Fruit fly (Drosophila melanogaster): ENCODE results near the gene Jasper.

Jasper gene

dm6 chr3R:30056592-30057135 lies 4.3 kb downstream of the Jasper start, which contains the start of the genes CG7950 and Rpp14a (continued):
- TF ChIP-seq dpn (GFP tag; optimal IDR thresholded peaks at IDR 0.05) (peak; percentile 78 to 79), CG6272 (GFP tag; IDR thresholded peaks at IDR 0.05) (peak; percentile 68; the same call in 1 of the 2 replicates), peb (GFP tag; IDR thresholded peaks at IDR 0.05) (no peak), CG17359 (tag; optimal IDR thresholded peaks at IDR 0.05) (peak; percentile 69), shn (GFP tag; optimal IDR thresholded peaks at IDR 0.05) (peak; percentile 88), lola (GFP tag; optimal IDR thresholded peaks at IDR 0.05) (peak in 1 of 3 experiments; percentile 67), CG6765 (GFP tag; optimal IDR thresholded peaks at IDR 0.05) (no peak), HLH3B (GFP tag; IDR thresholded peaks at IDR 0.05) (peak; percentile 77), gcm2 (GFP tag; optimal IDR thresholded peaks at IDR 0.05) (peak; percentile 19), CG11504 (tag; optimal IDR thresholded peaks at IDR 0.05) (peak; percentile 66), CG10543 (GFP tag; optimal IDR thresholded peaks at IDR 0.05) (peak; percentile 58), klu (GFP tag; IDR thresholded peaks at IDR 0.05) (no peak; the same call in 1 of the 2 replicates), CG43689 (GFP tag; IDR thresholded peaks at IDR 0.05) (peak; percentile 22; the same call in 1 of the 2 replicates), chinmo (GFP tag; IDR thresholded peaks at IDR 0.05; ENCODE audit: partially characterized antibody) (no peak), CG18764 (GFP tag; optimal IDR thresholded peaks at IDR 0.05) (peak; percentile 51), CG2199 (GFP tag; IDR thresholded peaks at IDR 0.05) (no peak), CG6854 (GFP tag; optimal IDR thresholded peaks at IDR 0.05) (no peak), H15 (GFP tag; IDR thresholded peaks at IDR 0.05) (peak; percentile 70; the same call in 1 of the 3 replicates), CG12299 (tag; optimal IDR thresholded peaks at IDR 0.05) (peak; percentile 79), Stat92E (GFP tag; optimal IDR thresholded peaks at IDR 0.05) (no peak), Bteb2 (GFP tag; optimal IDR thresholded peaks at IDR 0.05) (peak; percentile 82), eyg (GFP tag; optimal IDR thresholded peaks at IDR 0.05) (peak; percentile 57), Neu2 (GFP tag; optimal IDR thresholded peaks at IDR 0.05; ENCODE audit: borderline replicate concordance) (peak; percentile 57), Xrp1 (GFP tag; IDR thresholded peaks at IDR 0.05) (peak; percentile 86), CG13123 (GFP tag; optimal IDR thresholded peaks at IDR 0.05) (peak; percentile 31), CG1602 (GFP tag; optimal IDR thresholded peaks at IDR 0.05) (peak; percentile 84), Blimp-1 (GFP tag; optimal IDR thresholded peaks at IDR 0.05) (peak; percentile 65), oc (tag; optimal IDR thresholded peaks at IDR 0.05) (peak; percentile 74), sqz (GFP tag; optimal IDR thresholded peaks at IDR 0.05) (peak; percentile 16), HmgD (GFP tag; optimal IDR thresholded peaks at IDR 0.05) (peak; percentile 40), Hsf (GFP tag; optimal IDR thresholded peaks at IDR 0.05) (peak; percentile 83), CG17612 (GFP tag; IDR thresholded peaks at IDR 0.05) (peak; percentile 61), Doc2 (GFP tag; IDR thresholded peaks at IDR 0.05) (no peak), CG18262 (tag; optimal IDR thresholded peaks at IDR 0.05) (peak; percentile 63), ftz-f1 (GFP tag; optimal IDR thresholded peaks at IDR 0.05) (no peak), Six4 (GFP tag; optimal IDR thresholded peaks at IDR 0.05) (peak; percentile 57), Dad (GFP tag; optimal IDR thresholded peaks at IDR 0.05) (peak; percentile 62), tup (GFP tag; optimal IDR thresholded peaks at IDR 0.05) (peak; percentile 72), CG3163 (GFP tag; optimal IDR thresholded peaks at IDR 0.05) (peak; percentile 59), Dip2 (GFP tag; IDR thresholded peaks at IDR 0.05) (no peak), Dref (GFP tag; IDR thresholded peaks at IDR 0.05) (no peak), Optix (GFP tag; IDR thresholded peaks at IDR 0.05) (peak; percentile 55; the same call in 2 of the 3 replicates), sisA (GFP tag; IDR thresholded peaks at IDR 0.05) (peak; percentile 72), Sry-δ (GFP tag; optimal IDR thresholded peaks at IDR 0.05) (peak; percentile 57), CG10274 (GFP tag; optimal IDR thresholded peaks at IDR 0.05) (no peak), eve (GFP tag; optimal IDR thresholded peaks at IDR 0.05) (no peak), CG1832 (GFP tag; optimal IDR thresholded peaks at IDR 0.05) (no peak), CG7839 (tag; optimal IDR thresholded peaks at IDR 0.05) (peak; percentile 69), CG10979 (tag; optimal IDR thresholded peaks at IDR 0.05) (peak; percentile 55), bbx (GFP tag; IDR thresholded peaks at IDR 0.05; ENCODE audit: partially characterized antibody) (no peak)
